Fruit fly (Drosophila melanogaster): Measurements from ENCODE around the gene CG10864.
A peak's percentile ranks its signal among the peaks of the same experiment; 100 is the strongest.

Gene CG10864

DNA sequence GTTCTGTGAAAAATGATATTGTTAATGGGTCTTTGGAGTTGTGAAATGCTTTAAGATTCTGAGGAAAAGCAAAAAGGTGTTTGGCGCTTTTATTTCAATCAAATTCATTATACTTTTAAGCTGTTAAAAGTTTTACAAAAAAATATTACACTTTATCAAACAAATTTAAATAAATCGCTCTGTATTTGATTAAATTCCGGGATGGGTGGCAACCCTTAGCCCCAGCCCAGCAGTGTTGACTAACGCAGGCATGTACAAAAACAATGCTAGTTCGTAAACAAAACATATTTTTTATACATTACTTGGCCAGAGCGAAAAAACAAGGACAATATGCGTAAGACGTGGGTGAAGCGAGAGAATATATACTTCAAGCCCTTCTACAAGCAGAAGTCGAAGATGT, 6.7 kb downstream of the CG10864 start, which contains the start of gene CG7685 (continued):
- peak; percentile 9 for TF ChIP-seq CG17186 (GFP tag; optimal IDR thresholded peaks at IDR 0.05)
- TF ChIP-seq E2f2 (GFP tag; IDR thresholded peaks at IDR 0.05): peak; percentile 83
- no peak for TF ChIP-seq CG4282 (GFP tag; optimal IDR thresholded peaks at IDR 0.05)
- no peak for TF ChIP-seq Stat92E (GFP tag; optimal IDR thresholded peaks at IDR 0.05)
- TF ChIP-seq chinmo (GFP tag; IDR thresholded peaks at IDR 0.05; ENCODE audit: partially characterized antibody): no peak
- TF ChIP-seq bbx (GFP tag; IDR thresholded peaks at IDR 0.05; ENCODE audit: partially characterized antibody): no peak
- peak in 1 of 2 experiments; percentile 29 for TF ChIP-seq insv (GFP tag; optimal IDR thresholded peaks at IDR 0.05)
- peak; percentile 56 for TF ChIP-seq org-1 (GFP tag; optimal IDR thresholded peaks at IDR 0.05)
- peak; percentile 78 for TF ChIP-seq slbo (GFP tag; IDR thresholded peaks at IDR 0.05)
- no peak for TF ChIP-seq inv (GFP tag; IDR thresholded peaks at IDR 0.05; ENCODE audit: partially characterized antibody)
- TF ChIP-seq vfl (GFP tag; optimal IDR thresholded peaks at IDR 0.05): peak; percentile 74
- TF ChIP-seq zfh1 (GFP tag; IDR thresholded peaks at IDR 0.05): peak; percentile 46; the same call in 1 of the 3 replicates
- no peak for TF ChIP-seq grn (GFP tag; optimal IDR thresholded peaks at IDR 0.05)
- peak; percentile 48 for TF ChIP-seq scrt (GFP tag; optimal IDR thresholded peaks at IDR 0.05)
- peak; percentile 47 for TF ChIP-seq CG14441 (GFP tag; IDR thresholded peaks at IDR 0.05)
- TF ChIP-seq CG13775 (GFP tag; optimal IDR thresholded peaks at IDR 0.05): peak; percentile 53
- TF ChIP-seq CG10209 (GFP tag; optimal IDR thresholded peaks at IDR 0.05): peak; percentile 55
- TF ChIP-seq Med (GFP tag): peak; percentile 97
- peak; percentile 62 for TF ChIP-seq CG2712 (tag; optimal IDR thresholded peaks at IDR 0.05)
- peak; percentile 65 for TF ChIP-seq Hmr (GFP tag; optimal IDR thresholded peaks at IDR 0.05)
- TF ChIP-seq CG10274 (GFP tag; optimal IDR thresholded peaks at IDR 0.05): no peak
- peak; percentile 80 for TF ChIP-seq lab (GFP tag; optimal IDR thresholded peaks at IDR 0.05)
- peak; percentile 55 for TF ChIP-seq maf-S (GFP tag; optimal IDR thresholded peaks at IDR 0.05)
- TF ChIP-seq ara (GFP tag; IDR thresholded peaks at IDR 0.05): peak; percentile 51; the same call in 1 of the 2 replicates
- peak; percentile 66 for TF ChIP-seq Ets97D (GFP tag; optimal IDR thresholded peaks at IDR 0.05)
- peak; percentile 70 for TF ChIP-seq CG11504 (tag; optimal IDR thresholded peaks at IDR 0.05)
- TF ChIP-seq CG13287 (GFP tag; IDR thresholded peaks at IDR 0.05; ENCODE audit: partially characterized antibody): peak; percentile 55
- peak; percentile 69 for TF ChIP-seq CG30403 (GFP tag; optimal IDR thresholded peaks at IDR 0.05)
- peak; percentile 45 for TF ChIP-seq CG12071 (GFP tag; optimal IDR thresholded peaks at IDR 0.05)
- peak; percentile 38; the same call in 1 of the 2 replicates for TF ChIP-seq CG5953 (GFP tag; IDR thresholded peaks at IDR 0.05)
- TF ChIP-seq peb (GFP tag; IDR thresholded peaks at IDR 0.05): no peak
- TF ChIP-seq CG11247 (GFP tag; IDR thresholded peaks at IDR 0.05): peak; percentile 52; the same call in 1 of the 2 replicates
- TF ChIP-seq Rfx (GFP tag; IDR thresholded peaks at IDR 0.05): peak; percentile 77
- no peak; the same call in 1 of the 2 replicates for TF ChIP-seq Ada2b (GFP tag; IDR thresholded peaks at IDR 0.05)
- no peak for TF ChIP-seq danr (GFP tag; IDR thresholded peaks at IDR 0.05)
- TF ChIP-seq Sox100B (GFP tag; optimal IDR thresholded peaks at IDR 0.05): peak; percentile 36
- peak; percentile 45 for TF ChIP-seq CG15601 (tag; optimal IDR thresholded peaks at IDR 0.05)
- TF ChIP-seq chn (GFP tag; optimal IDR thresholded peaks at IDR 0.05): peak; percentile 64
- TF ChIP-seq lov (optimal IDR thresholded peaks at IDR 0.05): no peak
- TF ChIP-seq lov (GFP tag; IDR thresholded peaks at IDR 0.05): no peak
- TF ChIP-seq CG6654 (GFP tag; optimal IDR thresholded peaks at IDR 0.05): no peak
- TF ChIP-seq CG13894 (tag; optimal IDR thresholded peaks at IDR 0.05): peak; percentile 67
- peak; percentile 28 for TF ChIP-seq CG5180 (GFP tag; optimal IDR thresholded peaks at IDR 0.05)
- TF ChIP-seq HLH4C (GFP tag; IDR thresholded peaks at IDR 0.05; ENCODE audit: partially characterized antibody): no peak
- no peak for TF ChIP-seq MTF-1 (GFP tag; optimal IDR thresholded peaks at IDR 0.05; ENCODE audit: borderline replicate concordance)
- peak; percentile 73 for TF ChIP-seq sqz (GFP tag; optimal IDR thresholded peaks at IDR 0.05)
- peak; percentile 18 for TF ChIP-seq Asciz (GFP tag; optimal IDR thresholded peaks at IDR 0.05)
- peak; percentile 10 for TF ChIP-seq D19B (GFP tag; optimal IDR thresholded peaks at IDR 0.05)
- TF ChIP-seq stwl (tag; optimal IDR thresholded peaks at IDR 0.05): peak; percentile 89
- TF ChIP-seq NK7.1 (GFP tag; optimal IDR thresholded peaks at IDR 0.05): peak; percentile 5

All from whole organism, embryonic.